Worm (Caenorhabditis elegans) whole organism, midembryonic: ENCODE results near the gene dep-1.

Source experiments
- T22C8.4 ChIP-seq: fragments of 200-800 bp; sonication (Bioruptor generic); IDR thresholded peaks from 2 replicates; pipeline ENCODE4 v1.3.6; 2022; ENCODE audit warnings: missing genetic modification characterization, missing compliant biosample characterization
- cog-1 ChIP-seq: sonication (generic microtip); optimal IDR thresholded peaks from 2 replicates; lab custom pipeline; 2016; ENCODE audit warnings: missing genetic modification characterization, missing compliant biosample characterization

ce11 chrII:9038736-9039135 is 19.1 kb upstream of the dep-1 start:
- TF ChIP-seq cog-1 (tag; lab: Kevin White, UChicago) (no peak), T22C8.4 (GFP tag; lab: Robert Waterston, UW) (no peak)
